Fruit fly (Drosophila melanogaster): Measurements from ENCODE around the gene CG13926.
A peak's percentile ranks its signal among the peaks of the same experiment; 100 is the strongest.

The CG13926 gene

DNA sequence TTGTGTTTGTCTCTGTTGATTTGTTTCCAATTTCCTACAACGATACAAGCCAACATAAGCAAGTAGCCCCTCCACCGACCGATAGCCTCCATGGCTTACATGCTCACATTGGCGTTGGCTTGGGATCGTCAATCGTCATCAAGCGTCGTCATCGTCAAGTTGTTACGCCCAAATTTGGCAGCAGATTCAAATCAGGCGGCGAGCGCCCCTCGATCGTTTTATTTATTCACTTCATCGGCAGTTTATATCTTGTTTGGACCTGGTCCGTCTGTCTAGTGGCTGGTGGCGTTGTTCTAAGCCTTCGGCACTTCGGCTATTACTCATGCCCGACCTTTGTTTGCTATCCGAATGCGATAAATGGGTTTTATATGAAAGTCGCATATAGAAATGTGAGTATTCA is 27.8 kb downstream of the CG13926 start:
- no peak for TF ChIP-seq CG17801 (GFP tag; optimal IDR thresholded peaks at IDR 0.05; ENCODE audit: partially characterized antibody)

DNA sequence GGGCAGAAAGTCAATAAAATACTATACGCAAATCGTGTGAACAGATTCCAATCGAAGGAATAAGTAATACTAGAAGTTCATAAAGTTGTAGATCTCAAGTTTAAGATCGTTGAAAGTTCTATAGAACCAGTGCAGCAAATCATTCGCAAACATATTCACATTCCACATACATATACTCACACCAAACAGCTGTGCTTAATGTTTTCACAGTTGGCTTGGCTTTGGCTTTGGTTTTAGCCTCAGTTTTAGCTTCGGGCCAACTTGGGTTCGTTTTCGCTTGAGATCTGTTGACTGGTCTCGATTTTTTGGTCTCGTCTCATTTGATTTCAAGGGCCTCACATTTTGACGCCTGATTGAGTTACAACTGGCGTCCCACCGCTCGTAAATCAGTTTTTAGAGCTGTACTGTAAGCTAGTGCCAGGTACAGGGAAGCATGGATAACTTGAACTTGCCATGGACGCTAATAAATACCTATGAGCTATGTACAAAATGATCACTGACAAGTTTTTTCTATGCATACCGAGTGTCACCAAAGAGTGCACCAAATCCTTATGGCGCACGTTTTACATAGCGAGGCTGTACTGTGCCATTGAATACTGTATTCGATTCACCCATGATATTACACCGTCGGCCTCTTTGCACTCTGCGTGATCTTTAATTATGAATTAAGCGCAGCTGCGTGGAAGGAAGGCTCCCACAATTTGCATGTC is 30.7 kb downstream of the CG13926 start:
- TF ChIP-seq CG17801 (GFP tag; optimal IDR thresholded peaks at IDR 0.05; ENCODE audit: partially characterized antibody): peak; percentile 80

DNA sequence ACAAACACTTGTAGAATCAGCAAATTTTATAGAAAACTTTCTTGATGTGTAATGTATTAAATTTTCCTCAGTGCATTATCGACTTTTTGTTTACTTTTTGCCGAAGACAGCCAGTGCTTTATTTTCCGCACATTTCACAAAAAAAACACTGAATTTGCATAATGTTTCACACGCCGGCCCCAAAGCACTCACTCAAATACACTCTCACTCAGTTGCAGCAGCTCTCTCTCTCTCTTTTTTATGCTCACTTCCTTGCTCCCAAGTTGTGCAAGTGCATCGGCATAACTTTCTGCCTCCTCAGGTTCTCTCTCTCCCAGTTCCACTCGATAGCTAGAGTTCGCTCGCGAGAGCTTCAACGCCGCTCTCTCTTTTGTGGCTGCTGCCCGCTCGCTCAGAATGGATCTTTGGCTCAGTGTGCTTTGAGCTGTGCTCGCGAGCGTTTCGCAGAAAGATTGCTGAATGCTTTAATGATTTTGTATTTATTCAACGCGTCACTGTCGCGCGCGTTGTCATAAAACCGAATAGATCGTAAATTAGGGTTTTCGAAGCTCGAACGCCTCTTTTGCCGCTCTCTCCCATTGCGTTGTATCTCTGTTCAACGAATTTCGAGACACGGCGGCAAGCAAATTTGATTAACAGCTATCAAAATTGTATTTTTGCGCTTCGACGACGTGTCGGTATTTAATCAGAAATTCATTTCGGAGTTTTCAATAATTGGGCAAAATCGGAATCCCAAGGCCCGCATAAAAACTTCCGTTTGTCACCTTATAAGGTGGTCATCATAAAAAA is 31.5 kb downstream of the CG13926 start:
- TF ChIP-seq CG17801 (GFP tag; optimal IDR thresholded peaks at IDR 0.05; ENCODE audit: partially characterized antibody): peak; percentile 67

DNA sequence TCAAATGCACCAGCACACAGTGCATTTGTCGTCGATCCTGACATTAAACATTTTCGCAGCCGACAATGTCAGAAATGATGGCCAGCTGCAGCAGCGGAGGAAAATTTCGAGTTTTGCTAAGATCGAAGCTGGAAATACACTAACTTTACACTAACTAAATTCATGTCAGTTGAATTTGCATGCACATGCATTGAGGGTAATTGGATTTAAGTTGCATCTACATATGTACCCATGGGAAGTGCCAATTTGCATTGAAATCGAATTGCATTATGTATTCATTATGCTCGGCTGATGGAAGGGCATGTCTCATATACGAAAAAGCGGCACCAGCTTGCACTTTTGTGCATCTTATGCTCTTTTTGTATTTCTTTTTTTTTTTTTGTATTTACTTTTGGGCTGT is 33.2 kb downstream of the CG13926 start:
- peak; percentile 85 for TF ChIP-seq CG17801 (GFP tag; optimal IDR thresholded peaks at IDR 0.05; ENCODE audit: partially characterized antibody)

DNA sequence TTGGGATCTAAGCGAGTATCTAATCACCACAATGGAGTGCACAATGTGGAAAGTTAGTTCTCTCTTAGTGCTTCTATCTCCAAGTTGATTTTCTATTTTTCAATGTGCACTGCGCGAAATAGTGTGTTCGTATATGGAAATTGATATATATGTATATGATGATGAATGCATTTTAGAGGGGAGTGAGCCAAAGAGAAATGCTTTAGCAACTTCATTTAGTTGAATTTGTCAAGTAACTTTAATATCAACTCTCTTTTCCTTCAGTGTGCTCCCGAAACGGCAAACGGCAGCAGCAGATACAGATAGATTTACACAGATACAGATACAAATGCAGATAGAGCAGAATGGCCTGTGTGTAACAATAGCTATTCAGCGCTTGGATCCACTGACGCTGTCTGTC is 34.0 kb downstream of the CG13926 start:
- TF ChIP-seq CG17801 (GFP tag; optimal IDR thresholded peaks at IDR 0.05; ENCODE audit: partially characterized antibody): no peak

DNA sequence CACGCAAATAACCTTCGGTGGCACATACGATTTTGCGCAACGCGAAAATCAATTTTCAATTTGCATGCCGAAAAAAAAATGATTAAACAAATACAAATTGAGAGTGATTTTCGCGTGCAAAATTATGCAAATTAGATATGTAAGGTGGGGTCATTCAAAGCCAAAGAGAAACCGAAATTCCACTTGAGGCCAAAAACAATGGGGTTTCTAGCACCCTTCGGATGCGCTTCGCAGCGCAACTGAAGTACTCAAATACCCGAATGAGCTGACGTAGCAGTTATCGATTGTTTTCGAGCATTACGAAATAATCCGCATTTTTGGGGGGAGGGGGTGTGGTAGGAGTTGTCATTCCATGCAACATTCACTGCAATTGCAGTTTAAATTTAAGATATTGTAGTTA is 37.1 kb downstream of the CG13926 start:
- TF ChIP-seq CG17801 (GFP tag; optimal IDR thresholded peaks at IDR 0.05; ENCODE audit: partially characterized antibody): no peak

DNA sequence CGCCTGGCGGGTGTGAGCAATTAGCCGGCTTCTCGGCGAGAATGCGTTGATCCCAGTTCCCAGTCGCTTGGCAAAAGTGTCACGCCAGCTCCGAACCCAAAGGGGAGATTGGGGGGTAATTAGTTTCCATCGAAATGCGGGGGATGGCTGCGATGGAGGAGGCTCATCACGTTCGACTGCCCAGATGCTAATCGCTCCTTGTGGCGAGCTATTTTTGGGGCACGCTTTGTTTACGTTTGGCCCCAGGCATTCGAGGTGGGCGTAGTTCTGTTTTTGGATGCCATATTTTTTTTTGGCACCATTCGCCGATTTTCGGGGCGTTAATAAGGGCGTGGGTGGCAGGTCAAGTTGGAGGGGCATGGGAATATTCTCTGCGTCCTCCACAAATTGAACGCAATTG is 37.8 kb downstream of the CG13926 start:
- TF ChIP-seq CG17801 (GFP tag; optimal IDR thresholded peaks at IDR 0.05; ENCODE audit: partially characterized antibody): no peak

DNA sequence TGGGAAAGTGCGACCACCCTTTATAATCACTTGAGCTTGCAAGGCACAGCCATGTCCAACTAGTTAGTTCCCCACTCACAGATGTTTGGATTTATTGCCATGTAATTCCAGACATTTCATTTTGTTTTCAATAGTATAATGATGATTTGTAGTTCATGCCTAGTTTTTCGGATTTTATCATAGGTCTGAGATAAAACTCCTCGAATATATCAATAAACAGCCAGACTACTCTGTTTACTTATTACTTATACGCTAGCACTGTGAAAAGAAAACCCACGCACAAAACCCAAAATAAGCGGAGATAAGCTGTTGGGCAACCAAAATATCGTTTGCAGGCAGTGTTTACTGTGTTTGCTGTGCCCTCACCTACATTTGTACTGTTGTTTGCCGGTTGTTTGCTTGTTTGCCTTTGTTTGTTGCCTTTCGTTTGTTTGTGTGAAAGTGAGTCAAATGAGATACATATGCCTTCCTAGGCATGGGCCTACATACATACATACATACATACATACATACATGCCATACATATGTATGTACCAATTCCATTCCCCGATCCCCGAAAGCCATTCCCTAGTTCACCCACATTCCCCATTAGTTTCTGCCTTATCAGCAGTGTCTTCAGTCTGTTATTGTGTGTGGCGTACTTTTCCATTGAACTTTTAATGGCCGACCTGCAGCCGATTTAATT is 38.6 kb downstream of the CG13926 start:
- TF ChIP-seq CG17801 (GFP tag; optimal IDR thresholded peaks at IDR 0.05; ENCODE audit: partially characterized antibody): no peak

DNA sequence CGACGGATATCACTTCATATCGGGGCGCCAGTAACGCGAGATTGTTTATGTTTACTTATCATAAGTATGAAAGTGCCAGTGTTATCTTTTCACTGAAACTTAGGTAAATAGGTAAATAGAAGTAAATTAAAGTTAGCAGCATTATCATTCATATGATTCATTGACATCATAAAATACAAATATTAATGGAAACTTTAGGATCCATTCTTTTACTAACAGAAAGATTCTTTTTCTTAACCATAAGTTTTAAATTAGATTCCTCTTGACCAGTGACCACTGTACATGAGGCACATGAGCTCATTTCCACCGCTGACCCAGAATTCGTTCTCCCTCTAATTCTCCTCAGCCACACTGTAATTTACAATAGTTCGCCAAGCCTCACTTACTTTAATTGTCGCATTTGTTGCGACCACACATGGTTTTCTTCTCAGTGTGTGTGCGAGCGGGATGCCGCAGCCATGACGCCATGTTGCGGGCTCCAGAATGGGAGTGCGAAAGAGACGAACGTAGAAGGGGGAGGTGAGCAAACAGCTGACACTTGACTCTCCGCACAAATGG is 39.5 kb downstream of the CG13926 start:
- TF ChIP-seq CG17801 (GFP tag; optimal IDR thresholded peaks at IDR 0.05; ENCODE audit: partially characterized antibody): no peak

DNA sequence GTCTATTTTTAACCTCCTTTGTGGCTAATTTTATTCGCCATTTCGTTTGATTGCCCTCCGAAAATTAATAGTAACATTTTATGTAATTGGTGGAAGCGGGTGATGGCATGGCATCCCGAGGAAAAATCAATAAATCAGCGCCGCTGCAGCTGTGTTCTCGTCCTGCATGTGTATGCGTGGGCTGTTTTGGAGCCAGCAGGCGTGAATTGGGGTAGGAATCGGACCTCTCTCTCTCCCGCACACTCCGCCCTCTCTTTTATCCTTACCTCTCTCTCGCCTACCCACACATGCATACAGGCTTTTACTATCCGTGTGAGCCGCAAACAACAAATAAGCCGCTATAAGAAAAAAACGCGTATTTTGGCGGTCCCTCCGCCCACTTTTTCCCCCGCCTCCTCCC is 40.6 kb downstream of the CG13926 start:
- no peak for TF ChIP-seq CG17801 (GFP tag; optimal IDR thresholded peaks at IDR 0.05; ENCODE audit: partially characterized antibody)

DNA sequence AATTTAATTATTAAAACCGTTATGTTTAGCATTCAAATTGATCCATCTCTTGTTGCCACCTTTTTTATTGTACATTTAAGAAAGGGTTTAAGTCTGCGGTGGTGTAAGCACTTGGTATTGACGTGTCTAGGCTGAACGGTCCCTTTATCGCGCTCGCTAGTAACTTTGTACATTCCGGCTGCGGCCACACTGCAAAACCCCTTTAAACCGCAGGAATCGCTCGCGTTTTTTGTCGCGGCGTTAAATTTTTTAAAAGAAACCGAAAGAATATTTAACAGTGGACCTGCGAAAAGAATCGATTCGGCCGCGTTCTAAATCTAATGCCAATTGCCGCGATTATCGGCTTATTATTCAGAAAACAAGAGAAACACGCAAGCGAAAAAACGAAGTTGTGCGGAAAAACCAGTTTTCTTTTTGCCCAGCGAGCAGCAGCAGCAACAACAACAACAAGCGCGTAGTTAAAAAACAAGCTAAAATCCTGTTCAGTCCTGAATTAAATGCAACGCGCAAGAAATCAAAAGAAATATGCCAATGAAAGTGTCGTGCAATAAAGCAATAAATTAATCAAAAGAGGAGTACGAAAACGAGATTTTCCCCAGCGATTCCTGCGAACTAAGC is 41.4 kb downstream of the CG13926 start, which contains the start of gene CG13917:
CG13917 (plus strand) TSS at position 211 of the 618 bp plus-strand sequence.
- peak; percentile 33 for TF ChIP-seq CG17801 (GFP tag; optimal IDR thresholded peaks at IDR 0.05; ENCODE audit: partially characterized antibody)

DNA sequence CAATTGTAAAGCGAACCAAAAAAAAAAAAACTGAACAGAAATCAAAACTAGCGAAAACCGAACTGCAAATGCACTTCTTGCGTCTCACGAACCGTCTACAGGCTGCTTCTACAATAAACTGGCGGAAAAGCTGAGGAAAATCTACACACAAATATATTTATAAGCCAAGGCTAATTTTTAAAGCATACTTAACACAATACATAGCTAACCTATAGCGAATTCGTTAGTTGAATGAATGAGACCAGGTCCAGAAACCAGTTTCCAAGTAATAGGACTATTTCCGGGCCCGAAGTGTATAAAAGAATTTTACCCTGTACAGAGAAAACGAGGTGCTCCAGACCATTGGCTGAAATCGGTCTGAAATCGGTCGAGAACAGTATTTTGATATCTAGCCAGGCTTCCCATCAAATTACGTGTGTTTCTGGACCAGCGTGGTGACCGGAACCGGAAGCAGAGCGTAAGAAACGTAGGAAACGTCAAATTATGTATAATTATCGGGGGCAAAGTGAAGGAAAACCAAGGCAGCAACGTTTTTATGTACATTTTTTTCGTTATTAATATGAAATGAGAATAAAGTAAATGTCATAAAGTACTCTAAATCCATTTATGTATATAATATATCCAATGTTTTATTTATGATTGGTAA is 42.1 kb downstream of the CG13926 start:
- TF ChIP-seq CG17801 (GFP tag; optimal IDR thresholded peaks at IDR 0.05; ENCODE audit: partially characterized antibody): no peak

DNA sequence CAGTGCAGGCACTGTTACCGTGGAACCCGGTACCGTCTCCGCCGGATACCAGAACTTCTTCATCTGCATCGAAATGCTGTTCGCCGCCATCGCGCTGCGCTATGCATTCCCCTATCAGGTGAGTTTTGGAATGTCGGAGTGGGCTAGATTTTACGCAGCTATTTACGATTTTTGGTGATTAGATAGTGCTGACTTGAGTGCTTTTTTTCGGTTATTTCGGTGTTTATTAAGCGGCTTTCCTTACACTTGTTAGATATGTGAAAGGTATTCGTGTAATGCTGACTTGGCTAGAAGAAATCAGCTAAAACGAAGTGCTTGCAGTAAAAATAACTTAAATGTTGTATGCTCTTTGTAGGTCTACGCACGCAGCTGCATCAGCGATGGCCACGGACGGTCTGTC is 44.8 kb downstream of the CG13926 start:
- no peak for TF ChIP-seq CG17801 (GFP tag; optimal IDR thresholded peaks at IDR 0.05; ENCODE audit: partially characterized antibody)

DNA sequence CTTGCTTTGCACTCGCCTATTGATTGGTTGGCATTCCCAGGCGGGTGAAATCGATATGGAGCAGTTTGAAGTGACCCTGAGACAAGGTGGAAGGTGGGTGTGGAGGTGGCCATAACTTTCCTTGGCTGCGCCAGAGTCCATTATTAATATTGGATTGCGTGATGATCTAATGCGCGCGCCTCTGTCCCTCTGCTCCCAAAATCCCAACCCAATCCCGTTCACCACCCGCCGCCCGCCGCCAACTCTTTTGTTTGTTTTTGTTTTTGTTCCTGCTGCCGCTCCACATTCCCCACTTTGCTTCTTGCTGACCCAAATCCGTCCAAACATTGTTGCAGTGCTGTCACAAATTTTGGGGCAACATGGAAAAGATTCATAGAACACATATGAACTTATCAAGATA is 46.9 kb downstream of the CG13926 start:
- no peak for TF ChIP-seq CG17801 (GFP tag; optimal IDR thresholded peaks at IDR 0.05; ENCODE audit: partially characterized antibody)

DNA sequence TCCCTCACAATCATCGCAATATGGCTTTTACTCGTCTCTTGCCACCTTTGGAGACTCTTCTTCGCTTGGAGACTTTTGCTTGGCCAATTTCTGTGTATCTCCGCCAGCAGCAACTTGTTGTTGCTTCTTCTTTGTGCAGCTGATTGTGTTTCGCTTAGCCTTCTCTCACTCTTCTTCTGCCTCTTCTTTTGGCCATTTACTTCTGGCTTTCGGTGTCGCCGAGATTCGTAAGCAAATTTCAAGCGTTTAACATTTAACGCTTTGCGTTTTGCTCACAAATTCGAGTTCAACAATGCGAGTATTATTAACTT is 48.0 kb downstream of the CG13926 start:
- TF ChIP-seq CG17801 (GFP tag; optimal IDR thresholded peaks at IDR 0.05; ENCODE audit: partially characterized antibody): no peak

Data from ovary, adult (tissue).